Worm (Caenorhabditis elegans) whole organism, late embryonic: ENCODE results near the gene R07E5.19.

Source experiments
- elt-2 ChIP-seq: sonication (generic microtip); optimal IDR thresholded peaks from 2 replicates; lab custom pipeline; 2016; ENCODE audit warnings: missing genetic modification reagents, missing genetic modification characterization, missing compliant biosample characterization
- hlh-30 ChIP-seq: sonication (generic microtip); optimal IDR thresholded peaks from 2 replicates; lab custom pipeline; 2017; ENCODE audit warnings: antibody characterized with exemption, missing genetic modification characterization, missing compliant biosample characterization; ENCODE audit not compliant: insufficient read depth
- npax-4 ChIP-seq: sonication (generic microtip); optimal IDR thresholded peaks from 2 replicates; lab custom pipeline; 2016; ENCODE audit warnings: missing genetic modification characterization, missing compliant biosample characterization
- pat-9 ChIP-seq: fragments of 200-800 bp; sonication (Bioruptor generic); optimal IDR thresholded peaks from 2 replicates; lab custom pipeline; 2018; ENCODE audit warnings: mild to moderate bottlenecking, missing genetic modification characterization, moderate library complexity, missing compliant biosample characterization

DNA sequence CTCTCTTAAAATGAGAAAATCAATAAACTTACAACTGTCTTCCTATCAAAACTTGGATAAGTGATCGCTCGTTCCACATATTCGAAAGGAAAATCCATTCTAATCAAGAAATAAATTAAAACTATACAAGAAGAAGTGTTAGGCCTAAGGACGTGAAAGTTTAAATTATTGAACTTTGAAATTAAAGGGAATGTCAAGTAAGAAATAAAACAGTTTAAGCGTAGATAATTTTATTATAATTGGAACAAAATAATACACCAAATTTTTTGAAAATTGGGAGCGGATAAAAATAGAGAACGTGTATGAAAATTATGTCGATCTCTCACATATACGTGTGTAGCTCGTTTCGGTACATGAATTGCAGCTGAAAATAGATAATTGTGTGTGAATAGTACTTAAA is 11.5 kb upstream of the R07E5.19 start, which contains the start of gene C28A5.6:
- no peak for TF ChIP-seq npax-4
- TF ChIP-seq elt-2, result no peak
- TF ChIP-seq pat-9 (tag; lab: Kevin White, UChicago), result no peak
- no peak for TF ChIP-seq hlh-30 (tag; lab: Kevin White, UChicago)
